Worm (Caenorhabditis elegans) whole organism, L4/young adult: ENCODE measurements around the gene F27D9.13.

Experiments used
- W03F9.2 ChIP-seq: fragments of 150-350 bp; optimal IDR thresholded peaks from 2 replicates; lab custom pipeline; 2014; ENCODE audit warnings: missing biosample characterization, missing genetic modification characterization
- him-1 ChIP-seq: sonication (generic microtip); optimal IDR thresholded peaks from 2 replicates; lab custom pipeline; 2016; ENCODE audit warnings: missing genotype, missing genetic modification reagents, missing genetic modification characterization, missing compliant biosample characterization

DNA sequence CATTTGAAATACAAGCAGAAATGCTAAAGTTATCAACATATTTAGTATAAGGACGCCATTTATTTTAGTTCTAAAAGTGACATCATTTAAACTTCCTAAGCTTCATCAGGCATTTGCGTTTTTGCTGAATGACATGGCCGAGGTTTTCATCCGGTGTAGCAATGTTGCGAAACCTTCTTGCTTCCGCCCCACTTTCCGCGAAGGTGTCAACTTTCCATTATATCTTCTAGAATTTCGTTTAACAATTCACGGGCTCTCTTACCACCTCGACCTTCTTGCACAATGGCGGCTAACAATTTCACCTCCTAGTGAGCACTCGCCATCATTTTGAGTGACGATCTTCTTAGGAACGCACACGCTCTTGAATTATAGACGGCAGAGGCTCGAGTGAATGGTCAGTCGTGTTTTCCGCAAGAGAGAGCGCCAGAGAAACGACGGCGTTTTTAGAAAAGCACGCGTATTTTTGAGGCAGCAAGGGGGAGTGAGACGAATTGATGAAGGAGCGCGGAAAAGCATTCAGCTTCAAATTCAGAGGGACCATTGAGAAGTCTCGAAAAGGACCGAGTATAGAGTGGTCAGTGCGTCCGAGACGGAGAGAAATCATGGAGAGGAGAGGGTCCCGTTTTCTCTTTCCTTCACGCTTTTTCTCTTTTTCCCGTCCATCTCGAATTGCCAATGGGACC lies 13.4 kb downstream of the F27D9.13 start:
- TF ChIP-seq him-1 (peak; percentile 30), W03F9.2 (tag; lab: Kevin White, UChicago) (no peak)
